Fruit fly (Drosophila melanogaster): Measurements from ENCODE around the gene ND-20.
A peak's percentile ranks its signal among the peaks of the same experiment; 100 is the strongest.

ND-20 gene

DNA sequence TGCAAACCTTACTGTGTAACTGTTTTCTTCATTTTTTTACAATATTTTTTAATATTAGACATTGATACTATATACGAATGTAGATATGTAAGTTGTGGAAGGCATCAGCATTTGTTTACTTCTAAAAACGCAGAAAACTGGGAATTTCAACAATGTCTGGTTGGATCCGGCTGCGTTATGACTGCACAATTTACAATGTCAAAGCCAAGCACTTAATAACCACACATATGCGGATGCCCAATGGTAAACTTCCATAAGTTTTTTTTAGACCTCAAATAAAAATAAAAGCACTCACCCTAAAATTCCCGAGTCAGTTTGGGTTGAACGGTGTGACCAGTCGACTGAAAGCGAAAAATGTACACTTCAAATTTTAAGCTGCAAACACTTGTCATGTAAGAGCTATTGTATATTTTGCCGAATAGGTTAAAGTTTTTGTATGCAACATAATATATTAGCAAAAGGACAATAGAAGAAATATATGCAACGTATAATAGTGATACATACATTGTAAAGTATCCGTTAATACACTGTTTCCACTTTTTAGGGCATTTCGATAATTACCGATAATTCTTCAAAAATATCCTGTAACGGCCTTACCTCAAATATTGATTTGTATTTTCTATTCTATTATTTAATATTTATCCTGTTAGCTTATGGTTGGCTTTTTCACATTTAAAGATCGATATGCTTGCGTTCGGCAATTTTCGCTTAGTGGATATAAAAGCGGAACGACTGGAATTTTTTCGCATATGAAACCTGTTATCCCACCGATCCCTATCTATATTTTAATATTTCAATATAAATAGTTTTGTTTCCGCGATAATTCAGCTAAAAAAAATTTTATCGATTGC lies 46.3 kb downstream of the ND-20 start, which contains the start of gene Stim (continued):
- no peak for TF ChIP-seq gce (GFP tag; IDR thresholded peaks at IDR 0.05)
- no peak for TF ChIP-seq pan (optimal IDR thresholded peaks at IDR 0.05)
- no peak for TF ChIP-seq pan (GFP tag; optimal IDR thresholded peaks at IDR 0.05 in 1 of 2, IDR thresholded peaks at IDR 0.05 in 1 of 2)
- TF ChIP-seq pzg (GFP tag; optimal IDR thresholded peaks at IDR 0.05), result peak; percentile 42
- TF ChIP-seq Xrp1 (GFP tag; IDR thresholded peaks at IDR 0.05), result no peak
- peak; percentile 1 for TF ChIP-seq sens (GFP tag)
- TF ChIP-seq CG30020 (tag; optimal IDR thresholded peaks at IDR 0.05), result peak; percentile 95
- TF ChIP-seq MESR4 (GFP tag; optimal IDR thresholded peaks at IDR 0.05), result peak; percentile 58
- peak; percentile 33 for TF ChIP-seq CG15514 (GFP tag; optimal IDR thresholded peaks at IDR 0.05)
- TF ChIP-seq CG10979 (tag; optimal IDR thresholded peaks at IDR 0.05), result peak; percentile 0
- TF ChIP-seq CG1603 (tag; optimal IDR thresholded peaks at IDR 0.05), result peak; percentile 70
- 0 out of 3 replicates have a peak, but pooled peaks have one; percentile 35 for TF ChIP-seq CG17361 (GFP tag; IDR thresholded peaks at IDR 0.05)
- TF ChIP-seq Eip74EF (GFP tag; optimal IDR thresholded peaks at IDR 0.05), result peak in 1 of 2 experiments; percentile 8
- TF ChIP-seq nmo (GFP tag; optimal IDR thresholded peaks at IDR 0.05), result peak; percentile 15
- TF ChIP-seq Poxn (GFP tag; IDR thresholded peaks at IDR 0.05), result no peak
- no peak for TF ChIP-seq gt (GFP tag; IDR thresholded peaks at IDR 0.05)
- no peak for TF ChIP-seq zf30C (GFP tag; optimal IDR thresholded peaks at IDR 0.05)
- no peak for TF ChIP-seq Drgx (GFP tag; IDR thresholded peaks at IDR 0.05)
- no peak for TF ChIP-seq Ets97D (GFP tag; optimal IDR thresholded peaks at IDR 0.05)

Measured in whole organism, embryonic.